Worm (Caenorhabditis elegans) whole organism, L3 larva: Measurements from ENCODE around the gene F33H1.4.
A peak's percentile ranks its signal among the peaks of the same experiment; 100 is the strongest.

Experiments used
- R02D3.7 ChIP-seq: fragments of 150-350 bp; optimal IDR thresholded peaks from 2 replicates; lab custom pipeline; 2014; ENCODE audit warnings: missing biosample characterization, missing genetic modification characterization
- ama-1 ChIP-seq: fragments of 150-350 bp; optimal IDR thresholded peaks from 2 replicates; lab custom pipeline; 2018
- ceh-16 ChIP-seq: sonication (generic microtip); optimal IDR thresholded peaks from 2 replicates; lab custom pipeline; 2017; ENCODE audit warnings: missing biosample characterization, missing genetic modification characterization
- ceh-82 ChIP-seq: fragments of 150-350 bp; optimal IDR thresholded peaks from 2 replicates; lab custom pipeline; 2014; ENCODE audit warnings: missing biosample characterization, missing genetic modification characterization
- ceh-9 ChIP-seq: sonication (generic microtip); optimal IDR thresholded peaks from 2 replicates; lab custom pipeline; 2018; ENCODE audit warnings: missing biosample characterization, missing genetic modification characterization
- daf-12 ChIP-seq: fragments of 150-350 bp; optimal IDR thresholded peaks from 2 replicates; lab custom pipeline; 2014; ENCODE audit warnings: missing biosample characterization, missing genetic modification reagents, missing genetic modification characterization
- egl-27 ChIP-seq: sonication (generic microtip); optimal IDR thresholded peaks from 4 replicates; lab custom pipeline; 2017; ENCODE audit warnings: missing biosample characterization, missing genetic modification reagents, missing genetic modification characterization
- elt-2 ChIP-seq: sonication (generic microtip); optimal IDR thresholded peaks from 2 replicates; lab custom pipeline; 2016; ENCODE audit warnings: missing genetic modification reagents, mild to moderate bottlenecking, missing genetic modification characterization, missing compliant biosample characterization
- fkh-2 ChIP-seq: fragments of 150-350 bp; optimal IDR thresholded peaks from 2 replicates; lab custom pipeline; 2014; ENCODE audit warnings: missing biosample characterization, missing genetic modification reagents, missing genetic modification characterization
- fos-1 ChIP-seq: fragments of 150-350 bp; optimal IDR thresholded peaks from 2 replicates; lab custom pipeline; 2014; ENCODE audit warnings: missing biosample characterization, missing genetic modification characterization
- hmg-11 ChIP-seq: sonication (generic microtip); optimal IDR thresholded peaks from 2 replicates; lab custom pipeline; 2016; ENCODE audit warnings: missing genetic modification characterization, missing compliant biosample characterization
- jun-1 ChIP-seq: fragments of 150-350 bp; optimal IDR thresholded peaks from 2 replicates; lab custom pipeline; 2014; ENCODE audit warnings: missing biosample characterization, missing genetic modification reagents, missing genetic modification characterization
- lin-15B ChIP-seq: fragments of 150-350 bp; optimal IDR thresholded peaks from 2 replicates; lab custom pipeline; 2014; ENCODE audit warnings: missing biosample characterization, missing genetic modification characterization
- lin-39 ChIP-seq: fragments of 150-350 bp; optimal IDR thresholded peaks from 2 replicates; lab custom pipeline; 2018; ENCODE audit warnings: missing biosample characterization, missing genetic modification reagents, missing genetic modification characterization
- mml-1 ChIP-seq: fragments of 150-350 bp; sonication (generic microtip); optimal IDR thresholded peaks from 3 replicates; lab custom pipeline; 2014; ENCODE audit warnings: missing biosample characterization, missing genetic modification characterization
- nfya-1 ChIP-seq: sonication (generic microtip); optimal IDR thresholded peaks from 2 replicates; lab custom pipeline; 2017; ENCODE audit warnings: missing genetic modification characterization, mild to moderate bottlenecking, missing compliant biosample characterization, antibody characterized with exemption, moderate library complexity; ENCODE audit not compliant: insufficient read depth
- nhr-23 ChIP-seq: fragments of 150-350 bp; optimal IDR thresholded peaks from 2 replicates; lab custom pipeline; 2014; ENCODE audit warnings: missing biosample characterization, missing genetic modification reagents, missing genetic modification characterization
- nhr-237 ChIP-seq: fragments of 150-350 bp; optimal IDR thresholded peaks from 2 replicates; lab custom pipeline; 2014; ENCODE audit warnings: missing biosample characterization, missing genetic modification characterization
- nhr-25 ChIP-seq: sonication (generic microtip); optimal IDR thresholded peaks from 2 replicates; lab custom pipeline; 2017; ENCODE audit warnings: missing biosample characterization, missing genetic modification characterization
- nhr-28 ChIP-seq: fragments of 150-350 bp; optimal IDR thresholded peaks from 2 replicates; lab custom pipeline; 2014; ENCODE audit warnings: missing biosample characterization, missing genetic modification characterization
- nhr-43 ChIP-seq: sonication (generic microtip); optimal IDR thresholded peaks from 2 replicates; lab custom pipeline; 2016; ENCODE audit warnings: mild to moderate bottlenecking, missing genetic modification characterization, missing compliant biosample characterization; ENCODE audit not compliant: poor library complexity, severe bottlenecking
- nhr-67 ChIP-seq: fragments of 150-350 bp; optimal IDR thresholded peaks from 2 replicates; lab custom pipeline; 2014; ENCODE audit warnings: missing biosample characterization, missing genetic modification characterization
- pha-4 ChIP-seq: fragments of 150-350 bp; optimal IDR thresholded peaks from 2 replicates; lab custom pipeline; 2014; ENCODE audit warnings: missing biosample characterization, missing genetic modification reagents, missing genetic modification characterization
- pqm-1 ChIP-seq: fragments of 150-350 bp; optimal IDR thresholded peaks from 2 replicates; lab custom pipeline; 2017; ENCODE audit warnings: missing biosample characterization, missing genetic modification characterization, inconsistent platforms
- sea-2 ChIP-seq: fragments of 150-350 bp; sonication (generic microtip); optimal IDR thresholded peaks from 4 replicates; lab custom pipeline; 2014; ENCODE audit warnings: missing biosample characterization, missing genetic modification reagents, missing genetic modification characterization
- skn-1 ChIP-seq: fragments of 150-350 bp; optimal IDR thresholded peaks from 2 replicates; lab custom pipeline; 2014; ENCODE audit warnings: missing biosample characterization, missing genetic modification characterization
- snpc-4 ChIP-seq: fragments of 150-350 bp; optimal IDR thresholded peaks from 2 replicates; lab custom pipeline; 2014; ENCODE audit warnings: missing biosample characterization, missing genetic modification characterization
- unc-62 ChIP-seq: fragments of 150-350 bp; sonication (generic microtip); optimal IDR thresholded peaks from 4 replicates; lab custom pipeline; 2014; ENCODE audit warnings: missing biosample characterization, missing genetic modification reagents, missing genetic modification characterization

Gene F33H1.4

DNA sequence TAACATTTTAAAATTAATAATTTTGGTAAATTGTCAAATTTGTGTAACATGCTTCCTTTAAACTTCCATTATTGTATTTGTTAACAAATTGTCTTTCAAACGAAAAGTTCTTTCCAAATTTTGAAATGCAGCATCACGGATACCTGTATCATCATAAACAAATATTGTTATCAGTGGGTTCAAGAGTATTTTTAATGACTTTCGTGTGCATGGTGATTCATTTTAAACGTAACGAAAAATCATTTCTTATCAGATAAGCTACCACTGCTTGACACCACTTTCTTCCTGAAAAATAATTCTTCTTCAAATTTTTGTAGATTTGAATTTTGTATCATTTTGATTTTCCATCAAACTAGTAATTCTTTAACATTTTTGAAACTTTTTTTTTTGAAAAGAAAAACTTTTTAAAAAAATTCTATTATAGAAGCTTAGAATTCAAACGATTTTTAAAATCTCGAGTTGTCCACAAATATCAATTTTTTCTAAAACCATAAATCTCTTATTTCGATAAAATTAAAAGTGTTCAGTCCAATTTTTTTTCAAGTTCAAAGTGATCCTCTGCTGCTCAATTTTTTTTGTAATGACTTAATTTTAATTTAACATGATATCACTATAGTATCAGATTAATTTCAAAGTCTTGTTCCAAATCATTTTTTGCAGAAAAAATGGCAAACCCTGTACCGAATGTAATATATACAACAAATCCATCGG is 40.0 kb upstream of the F33H1.4 start, which contains the start of gene F27E5.9:
F27E5.9 (plus strand) TSS at position 661 of the 711 bp plus-strand sequence.
- peak; percentile 93 for TF ChIP-seq pqm-1 (tag; lab: Kevin White, UChicago)
- no peak for TF ChIP-seq R02D3.7 (tag; lab: Kevin White, UChicago)
- TF ChIP-seq pha-4, result peak; percentile 68
- TF ChIP-seq ama-1 (lab: Kevin White, UChicago), result no peak
- TF ChIP-seq skn-1, result peak; percentile 14
- TF ChIP-seq elt-2, result peak; percentile 95
- TF ChIP-seq unc-62 (GFP tag; lab: Kevin White, UChicago), result no peak
- TF ChIP-seq fos-1 (tag; lab: Kevin White, UChicago), result peak; percentile 16
- TF ChIP-seq jun-1 (tag; lab: Kevin White, UChicago), result peak; percentile 47

DNA sequence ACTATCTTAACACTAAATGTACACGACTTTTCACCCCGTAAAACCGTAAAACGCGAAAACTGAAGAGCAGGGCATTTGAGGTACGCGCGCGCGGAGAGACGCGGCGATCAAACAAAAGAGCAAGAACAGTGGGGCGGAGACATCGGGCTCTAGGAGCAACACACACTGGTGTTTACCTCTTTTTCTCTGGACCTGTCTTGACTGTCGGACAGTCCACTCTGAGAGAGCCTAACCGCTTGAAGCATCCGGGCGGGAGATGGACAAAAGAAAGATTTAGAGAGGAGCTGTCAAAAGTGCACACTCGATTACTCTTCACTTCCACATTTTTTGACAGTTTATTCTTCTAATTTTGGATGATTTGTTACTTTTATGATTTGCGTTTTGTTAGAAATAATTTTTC is 37.7 kb upstream of the F33H1.4 start:
- TF ChIP-seq pha-4 (peak; percentile 22), fkh-2 (tag; lab: Kevin White, UChicago) (no peak)
- TF ChIP-seq, all 47 proteins: peak for 1

DNA sequence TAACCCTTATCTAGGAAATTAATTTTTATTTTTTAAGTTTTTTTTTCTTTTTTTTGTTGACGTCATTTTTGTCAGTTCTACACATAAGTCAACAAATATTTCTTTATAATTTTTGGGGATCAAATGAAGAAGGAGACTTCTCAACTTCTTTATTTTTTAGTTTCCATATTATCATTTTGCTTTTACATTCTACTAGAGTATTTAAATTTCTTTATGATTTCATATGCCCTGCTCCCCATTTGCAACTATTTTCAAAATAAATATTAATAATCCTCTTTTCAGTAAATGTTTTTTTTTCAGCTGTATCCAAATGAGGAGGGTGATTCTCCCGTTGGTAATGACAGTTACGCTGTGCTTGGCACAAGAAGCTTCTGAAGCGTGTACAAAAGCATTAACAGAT is 37.1 kb upstream of the F33H1.4 start, which contains the start of gene phg-1:
phg-1 (plus strand) TSS at position 301 of the 400 bp plus-strand sequence.
- TF ChIP-seq lin-39 (tag; lab: Kevin White, UChicago), result no peak
- no peak for TF ChIP-seq ceh-16 (tag; lab: Kevin White, UChicago)
- TF ChIP-seq fkh-2 (tag; lab: Kevin White, UChicago), result no peak
- no peak for TF ChIP-seq mml-1 (tag; lab: Kevin White, UChicago)
- TF ChIP-seq snpc-4, result no peak
- TF ChIP-seq ceh-9 (tag; lab: Kevin White, UChicago), result no peak
- no peak for TF ChIP-seq nhr-25 (tag; lab: Kevin White, UChicago)
- no peak for TF ChIP-seq skn-1

DNA sequence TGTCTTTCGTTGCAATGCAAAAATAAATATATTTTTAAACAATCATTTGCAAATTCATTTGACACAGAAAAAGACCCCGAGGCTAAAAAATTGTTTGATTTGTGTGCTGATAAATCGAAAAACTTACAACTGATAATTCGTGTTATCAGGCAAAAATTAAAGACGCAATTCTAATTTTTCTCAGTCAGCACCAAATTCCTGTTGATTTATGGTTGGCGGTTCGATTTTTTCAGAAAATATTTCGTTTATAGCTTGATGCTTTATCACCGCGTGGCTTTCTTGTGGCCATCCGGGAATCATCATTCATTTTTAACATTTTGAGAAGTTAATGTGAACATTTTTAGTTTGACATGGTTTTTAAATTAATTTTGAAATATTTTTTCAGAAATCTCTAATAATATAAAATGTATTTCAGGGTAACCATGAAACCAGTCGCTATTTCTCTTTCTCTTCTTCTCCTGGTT is 35.2 kb upstream of the F33H1.4 start, which contains the start of gene asah-2:
asah-2 (plus strand) TSS at position 414 of the 464 bp plus-strand sequence.
- TF ChIP-seq nhr-25 (tag; lab: Kevin White, UChicago) (no peak), jun-1 (tag; lab: Kevin White, UChicago) (peak; percentile 61), hmg-11 (tag; lab: Kevin White, UChicago) (no peak), ceh-82 (tag; lab: Kevin White, UChicago) (no peak), pqm-1 (tag; lab: Kevin White, UChicago) (peak; percentile 72), snpc-4 (no peak), nhr-43 (tag; lab: Kevin White, UChicago) (no peak), sea-2 (GFP tag; lab: Kevin White, UChicago) (no peak), fkh-2 (tag; lab: Kevin White, UChicago) (no peak), nhr-28 (tag; lab: Kevin White, UChicago) (no peak), daf-12 (tag; lab: Kevin White, UChicago) (no peak), elt-2 (peak; percentile 81), pha-4 (peak; percentile 24)

DNA sequence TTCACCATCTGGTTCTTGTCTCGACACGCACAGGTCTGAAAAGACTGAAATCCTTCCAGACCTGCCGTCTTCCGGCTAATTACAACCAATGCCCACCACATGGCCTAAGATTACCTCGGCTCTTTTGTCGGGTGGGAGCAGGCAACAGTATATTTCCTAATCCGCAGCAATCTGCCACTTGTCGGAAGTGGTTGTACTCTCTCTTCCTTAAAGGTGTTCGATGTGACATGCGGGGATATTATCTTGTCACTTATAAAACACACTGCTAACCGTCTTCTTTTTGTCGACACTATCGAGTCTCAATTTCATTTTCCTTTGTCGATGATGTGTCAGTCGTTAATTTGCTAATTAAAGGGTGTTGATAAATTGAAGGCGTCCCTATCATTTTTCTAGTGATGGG is 30.4 kb upstream of the F33H1.4 start, which contains the start of gene F27E5.3:
F27E5.3 (minus strand) TSS at position 101 of the 400 bp plus-strand sequence.
- no peak for TF ChIP-seq pqm-1 (tag; lab: Kevin White, UChicago)
- no peak for TF ChIP-seq ceh-9 (tag; lab: Kevin White, UChicago)

DNA sequence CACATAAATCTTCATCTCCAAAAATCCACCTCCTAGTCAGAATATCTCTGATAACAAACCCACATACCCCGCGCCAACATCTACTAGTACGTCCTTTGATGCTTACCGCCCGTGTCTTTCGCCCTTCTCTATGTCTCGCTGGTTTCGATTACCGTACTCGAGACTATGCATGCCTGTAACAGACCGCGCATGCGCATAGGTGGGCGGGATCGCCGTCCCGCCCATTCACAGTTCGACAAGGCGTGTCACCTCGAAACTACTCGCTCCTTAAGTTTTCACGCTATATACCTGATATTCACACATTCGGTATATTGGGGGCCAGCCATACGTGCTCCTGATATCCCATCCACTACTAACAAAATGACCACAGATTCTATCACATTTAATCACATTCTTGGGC is 28.0 kb upstream of the F33H1.4 start, which contains the start of gene pax-3:
pax-3 (plus strand) TSS at position 83 of the 400 bp plus-strand sequence.
- no peak for TF ChIP-seq nhr-237 (tag; lab: Kevin White, UChicago)
- no peak for TF ChIP-seq nhr-67 (tag; lab: Kevin White, UChicago)
- no peak for TF ChIP-seq snpc-4
- TF ChIP-seq elt-2, result no peak
- no peak for TF ChIP-seq lin-15B (tag; lab: Kevin White, UChicago)
- TF ChIP-seq fkh-2 (tag; lab: Kevin White, UChicago), result no peak
- TF ChIP-seq nhr-23 (tag; lab: Kevin White, UChicago), result no peak
- TF ChIP-seq mml-1 (tag; lab: Kevin White, UChicago), result no peak
- no peak for TF ChIP-seq nfya-1 (tag; lab: Kevin White, UChicago)
- TF ChIP-seq egl-27 (tag; lab: Kevin White, UChicago), result no peak
- no peak for TF ChIP-seq ceh-82 (tag; lab: Kevin White, UChicago)
- TF ChIP-seq fos-1 (tag; lab: Kevin White, UChicago), result no peak
- no peak for TF ChIP-seq unc-62 (GFP tag; lab: Kevin White, UChicago)
